Fruit fly (Drosophila melanogaster): ENCODE results near the gene CG5321.

DNA sequence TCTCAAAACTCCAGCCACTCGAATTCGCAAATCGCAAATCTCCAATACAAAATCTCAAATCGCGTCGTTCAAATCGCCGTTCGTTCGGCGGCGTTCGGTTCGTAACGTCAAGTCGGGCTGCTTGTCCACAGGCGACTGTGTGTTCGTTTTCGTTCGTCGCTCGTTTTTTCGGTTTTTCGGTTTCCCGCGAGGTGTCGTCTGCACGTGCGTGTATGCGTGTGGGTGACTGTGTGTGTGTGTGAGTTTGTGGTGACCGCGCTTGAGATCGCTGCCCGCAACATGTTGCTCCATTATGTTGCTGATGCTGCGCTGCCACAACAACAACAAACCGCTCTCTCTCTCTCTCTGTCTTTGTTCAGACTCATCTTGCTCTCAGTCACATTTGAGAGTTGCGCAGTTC is 25.7 kb upstream of the CG5321 start, which contains the start of gene NetA:
- TF ChIP-seq CG14655 (GFP tag; optimal IDR thresholded peaks at IDR 0.05) (no peak), CG8301 (tag; optimal IDR thresholded peaks at IDR 0.05) (no peak)

All from whole organism, pupa.